Fruit fly (Drosophila melanogaster) whole organism, embryonic: ENCODE data around the gene Mtpalpha.

ENCODE experiments used
- B-H1 ChIP-seq: fragments of 200-800 bp; sonication (Bioruptor generic); IDR thresholded peaks from 3 replicates; pipeline ENCODE4 v1.3.6; 2022; ENCODE audit warnings: missing biosample characterization, missing genetic modification characterization
- CG1024 ChIP-seq: fragments of 200-800 bp; sonication (Bioruptor generic); IDR thresholded peaks from 2 replicates; pipeline ENCODE4 v1.3.6; 2022; ENCODE audit warnings: missing biosample characterization, missing genetic modification characterization
- CG10959 ChIP-seq: fragments of 200-800 bp; sonication (Bioruptor generic); IDR thresholded peaks from 2 replicates; pipeline ENCODE4 v1.3.6; 2022; ENCODE audit warnings: missing biosample characterization, missing genetic modification characterization
- CG12744 ChIP-seq: fragments of 200-800 bp; sonication (Bioruptor generic); optimal IDR thresholded peaks from 2 replicates; lab custom pipeline; 2016; ENCODE audit warnings: missing biosample characterization, missing genetic modification characterization
- CG14441 ChIP-seq: fragments of 200-800 bp; sonication (Bioruptor generic); IDR thresholded peaks from 2 replicates; pipeline ENCODE4 v1.3.6; 2022; ENCODE audit warnings: missing biosample characterization, missing genetic modification characterization
- CG15073 ChIP-seq: fragments of 200-800 bp; sonication (Bioruptor generic); optimal IDR thresholded peaks from 2 replicates; lab custom pipeline; 2016; ENCODE audit warnings: missing biosample characterization, missing genetic modification characterization
- CG17802 ChIP-seq: fragments of 200-800 bp; sonication (Bioruptor generic); optimal IDR thresholded peaks from 2 replicates; lab custom pipeline; 2018; ENCODE audit warnings: missing biosample characterization, mild to moderate bottlenecking, missing genetic modification characterization, moderate library complexity
- CG2120 ChIP-seq: fragments of 200-800 bp; sonication (Bioruptor generic); optimal IDR thresholded peaks from 3 replicates; lab custom pipeline; 2016; ENCODE audit warnings: missing biosample characterization, missing genetic modification characterization
- CG2129 ChIP-seq: fragments of 200-800 bp; sonication (Bioruptor generic); IDR thresholded peaks from 2 replicates; pipeline ENCODE4 v1.3.6; 2022; ENCODE audit warnings: missing biosample characterization, missing genetic modification characterization; ENCODE audit not compliant: partially characterized antibody
- CG2712 ChIP-seq: fragments of 200-800 bp; optimal IDR thresholded peaks from 3 replicates; lab custom pipeline; 2019; ENCODE audit warnings: missing biosample characterization, mild to moderate bottlenecking, missing genetic modification characterization, moderate library complexity
- CG30431 ChIP-seq: fragments of 200-800 bp; sonication (Bioruptor generic); optimal IDR thresholded peaks from 2 replicates; lab custom pipeline; 2017; ENCODE audit warnings: missing biosample characterization, missing genetic modification characterization
- CG31224 ChIP-seq: fragments of 200-800 bp; sonication (Bioruptor generic); IDR thresholded peaks from 2 replicates; pipeline ENCODE4 v1.3.6; 2022; ENCODE audit warnings: missing biosample characterization, missing genetic modification characterization
- CG34422 ChIP-seq: fragments of 200-800 bp; sonication (Bioruptor generic); IDR thresholded peaks from 3 replicates; pipeline ENCODE4 v1.3.6; 2022; ENCODE audit warnings: missing biosample characterization, missing genetic modification characterization
- CG3726 ChIP-seq: fragments of 200-800 bp; sonication (Bioruptor generic); IDR thresholded peaks from 3 replicates; pipeline ENCODE4, ENCODE4 v1.3.6; 2022; ENCODE audit warnings: missing biosample characterization, missing genetic modification characterization
- CG3847 ChIP-seq: fragments of 200-800 bp; sonication (Bioruptor generic); IDR thresholded peaks from 2 replicates; pipeline ENCODE4 v1.3.6; 2022; ENCODE audit warnings: missing biosample characterization, missing genetic modification characterization
- CG7745 ChIP-seq: fragments of 200-800 bp; sonication (Bioruptor generic); optimal IDR thresholded peaks from 2 replicates; lab custom pipeline; 2018; ENCODE audit warnings: missing biosample characterization, mild to moderate bottlenecking, missing genetic modification characterization, moderate library complexity
- CG8281 ChIP-seq: fragments of 200-800 bp; sonication (Bioruptor generic); optimal IDR thresholded peaks from 2 replicates; lab custom pipeline; 2018; ENCODE audit warnings: missing biosample characterization, mild to moderate bottlenecking, missing genetic modification characterization, moderate library complexity
- D19A ChIP-seq: fragments of 200-800 bp; optimal IDR thresholded peaks from 3 replicates; lab custom pipeline; 2019; ENCODE audit warnings: missing biosample characterization, mild to moderate bottlenecking, missing genetic modification characterization, moderate library complexity
- H2.0 ChIP-seq: fragments of 200-800 bp; sonication (Bioruptor generic); IDR thresholded peaks from 2 replicates; pipeline ENCODE4 v1.3.6; 2022; ENCODE audit warnings: missing biosample characterization, missing genetic modification characterization
- Hr3 ChIP-seq: fragments of 200-800 bp; sonication (Bioruptor generic); optimal IDR thresholded peaks from 3 replicates; lab custom pipeline; 2016; ENCODE audit warnings: missing biosample characterization, missing genetic modification characterization
- Nf-YA ChIP-seq: fragments of 200-800 bp; sonication (Bioruptor generic); IDR thresholded peaks from 2 replicates; pipeline ENCODE4 v1.3.6; 2022; ENCODE audit warnings: missing biosample characterization, missing genetic modification characterization
- Side ChIP-seq: fragments of 200-800 bp; sonication (Bioruptor generic); optimal IDR thresholded peaks from 2 replicates; lab custom pipeline; 2016; ENCODE audit warnings: missing biosample characterization, missing genetic modification characterization
- Sox100B ChIP-seq: fragments of 200-800 bp; sonication (Bioruptor generic); optimal IDR thresholded peaks from 3 replicates; lab custom pipeline; 2018; ENCODE audit warnings: missing biosample characterization, mild to moderate bottlenecking, missing genetic modification characterization
- Sox102F ChIP-seq: fragments of 200-800 bp; sonication (Bioruptor generic); optimal IDR thresholded peaks from 2 replicates; lab custom pipeline; 2018; ENCODE audit warnings: missing biosample characterization, mild to moderate bottlenecking, missing genetic modification characterization, moderate library complexity
- Vsx1 ChIP-seq: fragments of 200-800 bp; sonication (Bioruptor generic); optimal IDR thresholded peaks from 2 replicates; lab custom pipeline; 2017; ENCODE audit warnings: missing biosample characterization, mild to moderate bottlenecking, missing genetic modification characterization, missing genetic modification reagents
- Xrp1 ChIP-seq: fragments of 200-800 bp; sonication (Bioruptor generic); IDR thresholded peaks from 2 replicates; pipeline ENCODE4 v1.3.6; 2022; ENCODE audit warnings: missing biosample characterization, missing genetic modification characterization
- abd-A ChIP-seq: fragments of 200-800 bp; sonication (Bioruptor generic); optimal IDR thresholded peaks from 3 replicates; lab custom pipeline; 2019; ENCODE audit warnings: missing biosample characterization, mild to moderate bottlenecking, missing genetic modification characterization, moderate library complexity
- ap ChIP-seq: fragments of 200-800 bp; sonication (Bioruptor generic); IDR thresholded peaks from 2 replicates; pipeline ENCODE4 v1.3.6; 2022; ENCODE audit warnings: missing biosample characterization, missing genetic modification characterization
- bcd ChIP-seq: fragments of 200-800 bp; sonication (Bioruptor generic); optimal IDR thresholded peaks from 2 replicates; lab custom pipeline; 2017; ENCODE audit warnings: missing biosample characterization, mild to moderate bottlenecking, missing genetic modification characterization
- chinmo ChIP-seq: fragments of 200-800 bp; sonication (Bioruptor generic); IDR thresholded peaks from 4 replicates; pipeline ENCODE4 v1.3.6; 2022; ENCODE audit warnings: missing biosample characterization, missing genetic modification characterization; ENCODE audit not compliant: partially characterized antibody
- danr ChIP-seq: fragments of 200-800 bp; sonication (Bioruptor generic); IDR thresholded peaks from 2 replicates; pipeline ENCODE4 v1.3.6; 2022; ENCODE audit warnings: missing biosample characterization, missing genetic modification characterization
- dmrt99B ChIP-seq: fragments of 200-800 bp; sonication (Bioruptor generic); optimal IDR thresholded peaks from 2 replicates; lab custom pipeline; 2018; ENCODE audit warnings: missing biosample characterization, mild to moderate bottlenecking, missing genetic modification characterization, moderate library complexity
- ewg ChIP-seq: fragments of 200-800 bp; sonication (Bioruptor generic); optimal IDR thresholded peaks from 3 replicates; lab custom pipeline; 2017; ENCODE audit warnings: mild to moderate bottlenecking, missing biosample characterization, missing genetic modification reagents, missing genetic modification characterization
- ftz-f1 ChIP-seq: fragments of 200-800 bp; sonication (Bioruptor generic); optimal IDR thresholded peaks from 2 replicates; lab custom pipeline; 2016; ENCODE audit warnings: missing biosample characterization, missing genetic modification characterization
- hb ChIP-seq: fragments of 200-800 bp; sonication (Bioruptor generic); IDR thresholded peaks from 3 replicates; pipeline ENCODE4 v1.3.6; 2022; ENCODE audit warnings: missing biosample characterization, missing genetic modification characterization; ENCODE audit not compliant: partially characterized antibody
- insv ChIP-seq, 2 experiments: fragments of 200-800 bp; sonication (Bioruptor generic); optimal IDR thresholded peaks; 3 replicates each; lab custom pipeline; 2016 to 2018; ENCODE audit warnings: missing biosample characterization in 2 of 2, missing genetic modification characterization in 2 of 2
- inv ChIP-seq: fragments of 200-800 bp; sonication (Bioruptor generic); IDR thresholded peaks from 2 replicates; pipeline ENCODE4 v1.3.6; 2022; ENCODE audit warnings: missing biosample characterization, missing genetic modification characterization; ENCODE audit not compliant: partially characterized antibody
- luna ChIP-seq: fragments of 200-800 bp; sonication (Bioruptor generic); optimal IDR thresholded peaks from 2 replicates; lab custom pipeline; 2016; ENCODE audit warnings: missing biosample characterization, missing genetic modification characterization
- nmo ChIP-seq: fragments of 200-800 bp; sonication (Bioruptor generic); optimal IDR thresholded peaks from 2 replicates; lab custom pipeline; 2018; ENCODE audit warnings: missing biosample characterization, mild to moderate bottlenecking, missing genetic modification characterization, moderate library complexity
- onecut ChIP-seq: fragments of 200-800 bp; sonication (Bioruptor generic); IDR thresholded peaks from 2 replicates; pipeline ENCODE4 v1.3.6; 2022; ENCODE audit warnings: missing biosample characterization, missing genetic modification characterization
- pan ChIP-seq, 4 experiments: fragments of >200 bp in 3 of 4; fragments of 200-800 bp in 1 of 4; sonication (Bioruptor generic) in 1 of 4; optimal IDR thresholded peaks in 3 of 4; IDR thresholded peaks in 1 of 4; 2 replicates each; pipeline versions ENCODE4 v1.3.6 to Lab custom; 2017 to 2022; ENCODE audit warnings: missing biosample characterization in 2 of 4, missing genetic modification characterization in 2 of 4, mixed read lengths in 1 of 4
- pho ChIP-seq: fragments of 200-800 bp; sonication (Bioruptor generic); optimal IDR thresholded peaks from 2 replicates; lab custom pipeline; 2016; ENCODE audit warnings: missing biosample characterization, missing genetic modification characterization
- pnt ChIP-seq: fragments of 200-800 bp; sonication (Bioruptor generic); optimal IDR thresholded peaks from 3 replicates; lab custom pipeline; 2016; ENCODE audit warnings: missing biosample characterization, missing genetic modification characterization
- sr ChIP-seq: fragments of 200-800 bp; sonication (Bioruptor generic); IDR thresholded peaks from 3 replicates; pipeline ENCODE4 v1.3.6; 2022; ENCODE audit warnings: missing biosample characterization, missing genetic modification characterization
- tap ChIP-seq: fragments of 200-800 bp; optimal IDR thresholded peaks from 3 replicates; lab custom pipeline; 2019; ENCODE audit warnings: missing biosample characterization, mild to moderate bottlenecking, missing genetic modification characterization, moderate library complexity
- tin ChIP-seq: fragments of 200-800 bp; sonication (Bioruptor generic); optimal IDR thresholded peaks from 3 replicates; lab custom pipeline; 2016; ENCODE audit warnings: missing biosample characterization, missing genetic modification characterization
- toy ChIP-seq: fragments of 200-800 bp; sonication (Bioruptor generic); IDR thresholded peaks from 2 replicates; pipeline ENCODE4 v1.3.6; 2022; ENCODE audit warnings: missing biosample characterization, missing genetic modification characterization
- twi ChIP-seq: fragments of 200-800 bp; optimal IDR thresholded peaks from 2 replicates; lab custom pipeline; 2019; ENCODE audit warnings: missing biosample characterization, mild to moderate bottlenecking, missing genetic modification characterization, moderate library complexity
- tx ChIP-seq: fragments of 200-800 bp; sonication (Bioruptor generic); optimal IDR thresholded peaks from 2 replicates; lab custom pipeline; 2016; ENCODE audit warnings: missing biosample characterization, missing genetic modification characterization
- unpg ChIP-seq: fragments of 200-800 bp; sonication (Bioruptor generic); optimal IDR thresholded peaks from 3 replicates; lab custom pipeline; 2018; ENCODE audit warnings: missing biosample characterization, mild to moderate bottlenecking, missing genetic modification characterization, moderate library complexity

The Mtpalpha gene

dm6 chr2L:9598390-9598789 lies 21.8 kb upstream of the Mtpalpha start (continued):
- TF ChIP-seq CG2129 (GFP tag; lab: Robert Waterston, UW) (no peak), D19A (peak; percentile 59), danr (0 out of 2 replicates have a peak, but pooled peaks have one; percentile 19), sr (GFP tag; lab: Robert Waterston, UW) (0 out of 3 replicates have a peak, but pooled peaks have one; percentile 18), tap (tag; lab: Kevin White, UChicago) (peak; percentile 41), dmrt99B (peak; percentile 66), CG17802 (tag; lab: Kevin White, UChicago) (no peak), Vsx1 (GFP tag; lab: Kevin White, UChicago) (peak; percentile 29), ewg (peak; percentile 17), onecut (peak; percentile 74), pnt (GFP tag; lab: Kevin White, UChicago) (peak; percentile 2), CG34422 (GFP tag; lab: Robert Waterston, UW) (peak; percentile 75; the same call in 2 of the 3 replicates), unpg (GFP tag; lab: Kevin White, UChicago) (peak; percentile 66), insv (GFP tag; optimal IDR thresholded peaks at IDR 0.05; lab: Kevin White, UChicago) (no peak), luna (GFP tag; lab: Kevin White, UChicago) (no peak), Side (GFP tag; lab: Kevin White, UChicago) (no peak), CG30431 (GFP tag; lab: Kevin White, UChicago) (peak; percentile 67), CG31224 (peak; percentile 59), tx (no peak), CG1024 (GFP tag; lab: Robert Waterston, UW) (peak; percentile 51; the same call in 1 of the 2 replicates), CG2712 (tag; lab: Kevin White, UChicago) (peak; percentile 86), B-H1 (GFP tag; lab: Robert Waterston, UW) (peak; percentile 29; the same call in 2 of the 3 replicates), toy (GFP tag; lab: Robert Waterston, UW) (no peak), CG10959 (GFP tag; lab: Robert Waterston, UW) (peak; percentile 86), Sox102F (GFP tag; lab: Kevin White, UChicago) (peak; percentile 65), Nf-YA (GFP tag; lab: Robert Waterston, UW) (peak; percentile 35; the same call in 1 of the 2 replicates), CG15073 (GFP tag; lab: Kevin White, UChicago) (no peak), pho (GFP tag; lab: Kevin White, UChicago) (no peak), CG7745 (tag; lab: Kevin White, UChicago) (no peak), tin (GFP tag; lab: Kevin White, UChicago) (peak; percentile 60), ftz-f1 (no peak), pan (optimal IDR thresholded peaks at IDR 0.05; lab: Kevin White, UChicago) (no peak), pan (GFP tag; optimal IDR thresholded peaks at IDR 0.05 in 1 of 2, IDR thresholded peaks at IDR 0.05 in 1 of 2) (peak in 1 of 2 experiments; percentile 75), CG12744 (GFP tag; lab: Kevin White, UChicago) (no peak), CG2120 (GFP tag; lab: Kevin White, UChicago) (no peak), H2.0 (GFP tag; lab: Robert Waterston, UW) (peak; percentile 75), CG14441 (GFP tag; lab: Robert Waterston, UW) (peak; percentile 53; the same call in 1 of the 2 replicates), chinmo (no peak), hb (GFP tag; lab: Robert Waterston, UW) (no peak), nmo (GFP tag; lab: Kevin White, UChicago) (peak; percentile 76), Xrp1 (GFP tag; lab: Robert Waterston, UW) (peak; percentile 94), CG3847 (GFP tag; lab: Robert Waterston, UW) (peak; percentile 56), ap (peak; percentile 43), Hr3 (GFP tag; lab: Kevin White, UChicago) (peak; percentile 55), CG8281 (tag; lab: Kevin White, UChicago) (no peak), Sox100B (peak; percentile 49), CG3726 (GFP tag; lab: Robert Waterston, UW) (0 out of 3 replicates have a peak, but pooled peaks have one; percentile 57), inv (GFP tag; lab: Robert Waterston, UW) (no peak), abd-A (tag; lab: Kevin White, UChicago) (no peak), twi (tag; lab: Kevin White, UChicago) (peak; percentile 68), bcd (GFP tag; lab: Kevin White, UChicago) (peak; percentile 53)
